Worm (Caenorhabditis elegans) whole organism, young adult: ENCODE measurements around the gene C55A6.7.

Experiments used
- B0035.1 ChIP-seq: sonication (generic microtip); optimal IDR thresholded peaks from 2 replicates; lab custom pipeline; 2016; ENCODE audit warnings: missing genetic modification characterization, mild to moderate bottlenecking, missing compliant biosample characterization, missing genotype, missing genetic modification reagents
- B0336.3 ChIP-seq: fragments of 200-800 bp; sonication (Bioruptor generic); IDR thresholded peaks from 2 replicates; pipeline ENCODE4 v1.3.6; 2022; ENCODE audit warnings: missing genetic modification characterization, missing compliant biosample characterization
- C06A6.2 ChIP-seq: fragments of 200-800 bp; sonication (Bioruptor generic); conservative IDR thresholded peaks from 2 replicates; pipeline ENCODE4 v1.3.6; 2022; ENCODE audit warnings: missing genetic modification characterization, missing compliant biosample characterization
- F23B12.7 ChIP-seq: sonication (generic microtip); optimal IDR thresholded peaks from 2 replicates; lab custom pipeline; 2017; ENCODE audit warnings: missing genetic modification characterization, mild to moderate bottlenecking, missing compliant biosample characterization, antibody characterized with exemption, moderate library complexity; ENCODE audit not compliant: insufficient read depth
- F49E8.2 ChIP-seq: sonication (generic microtip); optimal IDR thresholded peaks from 3 replicates; lab custom pipeline; 2017; ENCODE audit warnings: missing genetic modification characterization, mild to moderate bottlenecking, missing compliant biosample characterization, antibody characterized with exemption, moderate library complexity; ENCODE audit not compliant: insufficient read depth
- F52B5.7 ChIP-seq: sonication (generic microtip); optimal IDR thresholded peaks from 2 replicates; lab custom pipeline; 2016; ENCODE audit warnings: mild to moderate bottlenecking, missing genetic modification characterization, missing compliant biosample characterization
- F57A8.1 ChIP-seq: fragments of 200-800 bp; sonication (Bioruptor generic); optimal IDR thresholded peaks from 2 replicates; lab custom pipeline; 2018; ENCODE audit warnings: mild to moderate bottlenecking, missing genetic modification characterization, moderate library complexity, missing compliant biosample characterization
- F57C9.4 ChIP-seq: sonication (generic microtip); optimal IDR thresholded peaks from 2 replicates; lab custom pipeline; 2017; ENCODE audit warnings: mild to moderate bottlenecking, missing genetic modification characterization, missing compliant biosample characterization
- K11D2.4 ChIP-seq: fragments of 200-800 bp; sonication (Bioruptor generic); IDR thresholded peaks from 2 replicates; pipeline ENCODE4 v1.3.6; 2022; ENCODE audit warnings: missing genetic modification reagents, missing genetic modification characterization, missing compliant biosample characterization
- Y53G8AR.9 ChIP-seq: fragments of 200-800 bp; sonication (Bioruptor generic); conservative IDR thresholded peaks from 2 replicates; pipeline ENCODE4 v1.3.6; 2022; ENCODE audit warnings: missing genetic modification reagents, missing genetic modification characterization, missing compliant biosample characterization
- Y67H2A.10 ChIP-seq: fragments of 200-800 bp; sonication (Bioruptor generic); conservative IDR thresholded peaks from 2 replicates; pipeline ENCODE4 v1.3.6; 2022; ENCODE audit warnings: missing genetic modification reagents, missing genetic modification characterization, missing compliant biosample characterization
- akir-1 ChIP-seq: fragments of 200-800 bp; sonication (Bioruptor generic); optimal IDR thresholded peaks from 2 replicates; lab custom pipeline; 2018; ENCODE audit warnings: mild to moderate bottlenecking, missing genetic modification characterization, moderate library complexity, missing compliant biosample characterization
- aptf-2 ChIP-seq: fragments of 200-800 bp; sonication (Bioruptor generic); conservative IDR thresholded peaks from 2 replicates; pipeline ENCODE4 v1.3.6; 2022; ENCODE audit warnings: missing genetic modification reagents, missing genetic modification characterization, missing compliant biosample characterization
- cebp-1 ChIP-seq, 2 experiments: fragments of 200-800 bp in 1 of 2; sonication (Bioruptor generic) in 1 of 2; sonication (generic microtip) in 1 of 2; IDR thresholded peaks in 1 of 2; optimal IDR thresholded peaks in 1 of 2; 2 replicates each; pipeline versions ENCODE4 v1.3.6 to Lab custom; 2017 to 2022; ENCODE audit warnings: missing compliant biosample characterization in 2 of 2, missing genetic modification characterization in 2 of 2, mild to moderate bottlenecking in 1 of 2, missing genetic modification reagents in 1 of 2, moderate library complexity in 1 of 2
- ceh-40 ChIP-seq: fragments of 200-800 bp; sonication (Bioruptor generic); IDR thresholded peaks from 2 replicates; pipeline ENCODE4 v1.3.6; 2022; ENCODE audit warnings: missing genetic modification characterization, missing compliant biosample characterization
- chd-7 ChIP-seq: sonication (generic microtip); optimal IDR thresholded peaks from 2 replicates; lab custom pipeline; 2016; ENCODE audit warnings: mild to moderate bottlenecking, missing genetic modification characterization, moderate library complexity, missing compliant biosample characterization
- dox-1 ChIP-seq: fragments of 200-800 bp; sonication (Bioruptor generic); IDR thresholded peaks from 2 replicates; pipeline ENCODE4 v1.3.6; 2022; ENCODE audit warnings: missing genetic modification reagents, missing genetic modification characterization, missing compliant biosample characterization
- efl-1 ChIP-seq: fragments of 150-350 bp; optimal IDR thresholded peaks from 2 replicates; lab custom pipeline; 2014; ENCODE audit warnings: missing biosample characterization, missing genetic modification reagents, missing genetic modification characterization
- hlh-12 ChIP-seq: sonication (generic microtip); optimal IDR thresholded peaks from 2 replicates; lab custom pipeline; 2016; ENCODE audit warnings: missing genetic modification characterization, missing compliant biosample characterization
- hmg-1.2 ChIP-seq: fragments of 200-800 bp; sonication (Bioruptor generic); IDR thresholded peaks from 2 replicates; pipeline ENCODE4 v1.3.6; 2022; ENCODE audit warnings: missing genetic modification reagents, missing genetic modification characterization, missing compliant biosample characterization
- hrde-1 ChIP-seq: sonication (generic microtip); optimal IDR thresholded peaks from 2 replicates; lab custom pipeline; 2016; ENCODE audit warnings: missing genetic modification characterization, mild to moderate bottlenecking, missing compliant biosample characterization, moderate library complexity, missing genotype, missing genetic modification reagents, borderline replicate concordance
- lag-1 ChIP-seq: fragments of 200-800 bp; sonication (Bioruptor generic); IDR thresholded peaks from 2 replicates; pipeline ENCODE4 v1.3.6; 2022; ENCODE audit warnings: missing genetic modification reagents, missing genetic modification characterization, missing compliant biosample characterization
- lin-35 ChIP-seq, 3 experiments: fragments of 150-350 bp in 2 of 3; sonication (generic microtip) in 1 of 3; optimal IDR thresholded peaks; 2 replicates each; lab custom pipeline; 2014 to 2018; ENCODE audit warnings: missing biosample characterization in 3 of 3, missing genetic modification characterization in 3 of 3, missing genetic modification reagents in 3 of 3
- lin-40 ChIP-seq: sonication (generic microtip); optimal IDR thresholded peaks from 2 replicates; lab custom pipeline; 2016; ENCODE audit warnings: missing genetic modification characterization, mild to moderate bottlenecking, missing compliant biosample characterization, missing genotype, missing genetic modification reagents
- lin-54 ChIP-seq: fragments of 200-800 bp; sonication (Bioruptor generic); optimal IDR thresholded peaks from 2 replicates; lab custom pipeline; 2018; ENCODE audit warnings: mild to moderate bottlenecking, missing genetic modification characterization, missing compliant biosample characterization
- lsl-1 ChIP-seq: fragments of 200-800 bp; sonication (Bioruptor generic); optimal IDR thresholded peaks from 2 replicates; lab custom pipeline; 2018; ENCODE audit warnings: mild to moderate bottlenecking, missing genetic modification characterization, moderate library complexity, missing compliant biosample characterization
- lsy-27 ChIP-seq: sonication (generic microtip); optimal IDR thresholded peaks from 2 replicates; lab custom pipeline; 2017; ENCODE audit warnings: missing genetic modification characterization, mild to moderate bottlenecking, missing compliant biosample characterization, antibody characterized with exemption, missing genotype, borderline replicate concordance; ENCODE audit not compliant: insufficient read depth
- madf-10 ChIP-seq: sonication (generic microtip); optimal IDR thresholded peaks from 2 replicates; lab custom pipeline; 2016; ENCODE audit warnings: mild to moderate bottlenecking, missing genetic modification characterization, missing compliant biosample characterization
- mcd-1 ChIP-seq: fragments of 200-800 bp; sonication (Bioruptor generic); IDR thresholded peaks from 2 replicates; pipeline ENCODE4 v1.3.6; 2022; ENCODE audit warnings: missing genetic modification reagents, missing genetic modification characterization, missing compliant biosample characterization
- nhr-80 ChIP-seq: sonication (generic microtip); optimal IDR thresholded peaks from 2 replicates; lab custom pipeline; 2016; ENCODE audit warnings: missing genetic modification characterization, missing compliant biosample characterization
- rec-8 ChIP-seq, 2 experiments: sonication (generic microtip); optimal IDR thresholded peaks; 2 replicates each; lab custom pipeline; 2016; ENCODE audit warnings: mild to moderate bottlenecking in 2 of 2, missing genetic modification characterization in 2 of 2, missing genetic modification reagents in 2 of 2, missing genotype in 2 of 2, missing biosample characterization in 1 of 2, missing compliant biosample characterization in 1 of 2, moderate library complexity in 1 of 2
- repo-1 ChIP-seq: sonication (generic microtip); optimal IDR thresholded peaks from 2 replicates; lab custom pipeline; 2017; ENCODE audit warnings: mild to moderate bottlenecking, missing genetic modification characterization, missing compliant biosample characterization
- rpc-1 ChIP-seq, 2 experiments: fragments of 150-350 bp in 1 of 2; sonication (generic microtip) in 1 of 2; optimal IDR thresholded peaks; 2 replicates each; lab custom pipeline; 2014 to 2018; ENCODE audit warnings: missing biosample characterization in 1 of 2, missing genetic modification characterization in 1 of 2, missing genetic modification reagents in 1 of 2, missing genotype in 1 of 2
- snpc-4 ChIP-seq, 5 experiments: fragments of 150-350 bp in 1 of 5; sonication (generic microtip) in 4 of 5; optimal IDR thresholded peaks; 2 replicates each; lab custom pipeline; 2014 to 2018; ENCODE audit warnings: missing genetic modification characterization in 5 of 5, missing biosample characterization in 3 of 5, antibody characterized with exemption in 2 of 5, mild to moderate bottlenecking in 2 of 5, missing compliant biosample characterization in 2 of 5, missing genotype in 2 of 5, moderate library complexity in 2 of 5, missing genetic modification reagents in 1 of 5
- somi-1 ChIP-seq: fragments of 200-800 bp; sonication (Bioruptor generic); optimal IDR thresholded peaks from 2 replicates; lab custom pipeline; 2018; ENCODE audit warnings: mild to moderate bottlenecking, missing genetic modification characterization, missing compliant biosample characterization
- tbp1 ChIP-seq: fragments of 200-800 bp; sonication (Bioruptor generic); optimal IDR thresholded peaks from 2 replicates; lab custom pipeline; 2018; ENCODE audit warnings: mild to moderate bottlenecking, missing genetic modification characterization, missing compliant biosample characterization
- zfh-2 ChIP-seq: fragments of 200-800 bp; sonication (Bioruptor generic); conservative IDR thresholded peaks from 2 replicates; pipeline ENCODE4 v1.3.6; 2022; ENCODE audit warnings: missing genetic modification reagents, missing genetic modification characterization, missing compliant biosample characterization
- zim-3 ChIP-seq: sonication (generic microtip); optimal IDR thresholded peaks from 2 replicates; lab custom pipeline; 2017; ENCODE audit warnings: mild to moderate bottlenecking, missing genetic modification characterization, moderate library complexity, missing compliant biosample characterization
- ztf-26 ChIP-seq: sonication (generic microtip); optimal IDR thresholded peaks from 2 replicates; lab custom pipeline; 2017; ENCODE audit warnings: missing genetic modification characterization, missing compliant biosample characterization

The C55A6.7 gene

ce11 chrV:11541284-11541683, 21.0 kb upstream of the C55A6.7 start (continued):
- TF ChIP-seq somi-1 (peak; percentile 30), F57A8.1 (no peak), chd-7 (tag; lab: Kevin White, UChicago) (peak; percentile 44), aptf-2 (GFP tag; lab: Robert Waterston, UW) (0 out of 2 replicates have a peak, but pooled peaks have one; percentile 7), F52B5.7 (peak; percentile 76), B0035.1 (tag; lab: Kevin White, UChicago) (no peak), K11D2.4 (peak; percentile 43; the same call in 1 of the 2 replicates), B0336.3 (GFP tag; lab: Robert Waterston, UW) (no peak), ztf-26 (no peak)

ce11 chrV:11539502-11539901, 19.2 kb upstream of the C55A6.7 start:
- no peak for TF ChIP-seq ceh-40 (GFP tag; lab: Robert Waterston, UW)

ce11 chrV:11536667-11537066, 16.3 kb upstream of the C55A6.7 start:
- TF ChIP-seq rec-8 (tag; optimal IDR thresholded peaks at IDR 0.05; lab: Kevin White, UChicago) (no peak), efl-1 (no peak), F57C9.4 (tag; lab: Kevin White, UChicago) (no peak)

- TF ChIP-seq nhr-80 (tag; lab: Kevin White, UChicago): peak; percentile 86
- no peak for TF ChIP-seq lsl-1 (GFP tag; lab: Kevin White, UChicago)
- TF ChIP-seq rpc-1 (optimal IDR thresholded peaks at IDR 0.05; lab: Kevin White, UChicago): no peak
- TF ChIP-seq rpc-1 (tag; optimal IDR thresholded peaks at IDR 0.05; lab: Kevin White, UChicago): no peak
- no peak for TF ChIP-seq lin-54 (GFP tag; lab: Kevin White, UChicago)
- no peak for TF ChIP-seq zim-3
- no peak for TF ChIP-seq lin-40
- TF ChIP-seq ceh-40 (GFP tag; lab: Robert Waterston, UW): no peak
- no peak for TF ChIP-seq lag-1
- TF ChIP-seq cebp-1 (GFP tag; IDR thresholded peaks at IDR 0.05; lab: Robert Waterston, UW): no peak
- no peak for TF ChIP-seq cebp-1 (tag; optimal IDR thresholded peaks at IDR 0.05; lab: Kevin White, UChicago)
- peak; percentile 55 for TF ChIP-seq Y53G8AR.9 (GFP tag; lab: Robert Waterston, UW)
- no peak for TF ChIP-seq madf-10 (tag; lab: Kevin White, UChicago)
- no peak for TF ChIP-seq C06A6.2 (GFP tag; lab: Robert Waterston, UW)
- no peak for TF ChIP-seq Y67H2A.10 (GFP tag; lab: Robert Waterston, UW)
- no peak for TF ChIP-seq akir-1 (GFP tag; lab: Kevin White, UChicago)
- TF ChIP-seq B0336.3 (GFP tag; lab: Robert Waterston, UW): peak; percentile 9; the same call in 1 of the 2 replicates
- peak in 1 of 3 experiments; percentile 47 for TF ChIP-seq lin-35 (GFP tag; optimal IDR thresholded peaks at IDR 0.05; lab: Kevin White, UChicago)
- 0 out of 2 replicates have a peak, but pooled peaks have one; percentile 22 for TF ChIP-seq zfh-2 (GFP tag; lab: Robert Waterston, UW)
- no peak for TF ChIP-seq repo-1 (tag; lab: Kevin White, UChicago)
- no peak for TF ChIP-seq mcd-1 (GFP tag; lab: Robert Waterston, UW)
- TF ChIP-seq hrde-1 (tag; lab: Kevin White, UChicago): no peak
- no peak for TF ChIP-seq F49E8.2 (tag; lab: Kevin White, UChicago)
- TF ChIP-seq hmg-1.2 (GFP tag; lab: Robert Waterston, UW): peak; percentile 16; the same call in 1 of the 2 replicates
- no peak for TF ChIP-seq lsy-27 (tag; lab: Kevin White, UChicago)
- no peak for TF ChIP-seq tbp1 (GFP tag; lab: Kevin White, UChicago)
- peak; percentile 47 for TF ChIP-seq ztf-26
- no peak for TF ChIP-seq hlh-12 (tag; lab: Kevin White, UChicago)
- peak; percentile 33; the same call in 1 of the 2 replicates for TF ChIP-seq dox-1 (GFP tag; lab: Robert Waterston, UW)
- TF ChIP-seq snpc-4 (GFP tag; optimal IDR thresholded peaks at IDR 0.05; lab: Kevin White, UChicago): no peak
- TF ChIP-seq snpc-4 (tag; optimal IDR thresholded peaks at IDR 0.05; lab: Kevin White, UChicago): peak in 1 of 4 experiments; percentile 33
- TF ChIP-seq F23B12.7 (tag; lab: Kevin White, UChicago): no peak
Observed at ce11 chrV:11535504-11536062, 15.3 kb upstream of the C55A6.7 start.
